Worm (Caenorhabditis elegans): ENCODE measurements around the gene F17E9.18.
A peak's percentile ranks its signal among the peaks of the same experiment; 100 is the strongest.

Gene F17E9.18

ce11 chrIV:8378280-8378679 is 31.3 kb upstream of the F17E9.18 start:
- TF ChIP-seq ref-1 (GFP tag; conservative IDR thresholded peaks at IDR 0.05): no peak
- no peak for TF ChIP-seq med-1 (GFP tag; optimal IDR thresholded peaks at IDR 0.05; ENCODE audit: insufficient read depth)
- no peak for TF ChIP-seq klf-2 (GFP tag; conservative IDR thresholded peaks at IDR 0.05)
- TF ChIP-seq ztf-29 (GFP tag; IDR thresholded peaks at IDR 0.05): no peak
- TF ChIP-seq tab-1 (GFP tag; IDR thresholded peaks at IDR 0.05): no peak
- TF ChIP-seq T22C8.4 (GFP tag; IDR thresholded peaks at IDR 0.05): no peak
- TF ChIP-seq flt-1 (GFP tag; IDR thresholded peaks at IDR 0.05): no peak
- TF ChIP-seq cog-1 (tag; optimal IDR thresholded peaks at IDR 0.05): no peak
- no peak for TF ChIP-seq ztf-23 (GFP tag; IDR thresholded peaks at IDR 0.05)

- TF ChIP-seq cog-1 (tag; optimal IDR thresholded peaks at IDR 0.05) (no peak), flt-1 (GFP tag; IDR thresholded peaks at IDR 0.05) (no peak), T22C8.4 (GFP tag; IDR thresholded peaks at IDR 0.05) (no peak), ztf-23 (GFP tag; IDR thresholded peaks at IDR 0.05) (no peak), ref-1 (GFP tag; conservative IDR thresholded peaks at IDR 0.05) (no peak), med-1 (GFP tag; optimal IDR thresholded peaks at IDR 0.05; ENCODE audit: insufficient read depth) (no peak), tab-1 (GFP tag; IDR thresholded peaks at IDR 0.05) (no peak), ztf-29 (GFP tag; IDR thresholded peaks at IDR 0.05) (no peak), klf-2 (GFP tag; conservative IDR thresholded peaks at IDR 0.05) (no peak)
These were observed 30.6 kb upstream of the F17E9.18 start, which contains the start of gene D2096.7 for ce11 chrIV:8377501-8377900. Gene D2096.7 (minus strand): TSS chrIV:8377630.

ce11 chrIV:8376923-8377322 is 30.0 kb upstream of the F17E9.18 start:
- TF ChIP-seq flt-1 (GFP tag; IDR thresholded peaks at IDR 0.05) (no peak), med-1 (GFP tag; optimal IDR thresholded peaks at IDR 0.05; ENCODE audit: insufficient read depth) (no peak), ztf-23 (GFP tag; IDR thresholded peaks at IDR 0.05) (no peak), cog-1 (tag; optimal IDR thresholded peaks at IDR 0.05) (no peak), tab-1 (GFP tag; IDR thresholded peaks at IDR 0.05) (no peak)

ce11 chrIV:8375381-8375780 is 28.4 kb upstream of the F17E9.18 start:
- peak; percentile 57 for TF ChIP-seq med-1 (GFP tag; optimal IDR thresholded peaks at IDR 0.05; ENCODE audit: insufficient read depth)
- TF ChIP-seq ref-1 (GFP tag; conservative IDR thresholded peaks at IDR 0.05): peak; percentile 78
- peak; percentile 96 for TF ChIP-seq flt-1 (GFP tag; IDR thresholded peaks at IDR 0.05)
- TF ChIP-seq cog-1 (tag; optimal IDR thresholded peaks at IDR 0.05): peak; percentile 89
- peak; percentile 95 for TF ChIP-seq tab-1 (GFP tag; IDR thresholded peaks at IDR 0.05)
- TF ChIP-seq T22C8.4 (GFP tag; IDR thresholded peaks at IDR 0.05): peak; percentile 83
- TF ChIP-seq klf-2 (GFP tag; conservative IDR thresholded peaks at IDR 0.05): 0 out of 2 replicates have a peak, but pooled peaks have one; percentile 53
- TF ChIP-seq ztf-29 (GFP tag; IDR thresholded peaks at IDR 0.05): peak; percentile 81; the same call in 1 of the 2 replicates
- peak; percentile 93 for TF ChIP-seq ztf-23 (GFP tag; IDR thresholded peaks at IDR 0.05)

ce11 chrIV:8369135-8369534 is 22.2 kb upstream of the F17E9.18 start, which contains the start of gene D2096.6:
Gene D2096.6 (minus strand): TSS chrIV:8369235.
- TF ChIP-seq ref-1 (GFP tag; conservative IDR thresholded peaks at IDR 0.05) (no peak), cog-1 (tag; optimal IDR thresholded peaks at IDR 0.05) (no peak), ztf-23 (GFP tag; IDR thresholded peaks at IDR 0.05) (no peak), T22C8.4 (GFP tag; IDR thresholded peaks at IDR 0.05) (no peak), klf-2 (GFP tag; conservative IDR thresholded peaks at IDR 0.05) (no peak), med-1 (GFP tag; optimal IDR thresholded peaks at IDR 0.05; ENCODE audit: insufficient read depth) (no peak)

ce11 chrIV:8367887-8368286 is 20.9 kb upstream of the F17E9.18 start:
- no peak for TF ChIP-seq ref-1 (GFP tag; conservative IDR thresholded peaks at IDR 0.05)
- no peak for TF ChIP-seq ztf-29 (GFP tag; IDR thresholded peaks at IDR 0.05)
- no peak for TF ChIP-seq tab-1 (GFP tag; IDR thresholded peaks at IDR 0.05)
- no peak for TF ChIP-seq klf-2 (GFP tag; conservative IDR thresholded peaks at IDR 0.05)
- no peak for TF ChIP-seq cog-1 (tag; optimal IDR thresholded peaks at IDR 0.05)
- no peak for TF ChIP-seq T22C8.4 (GFP tag; IDR thresholded peaks at IDR 0.05)
- no peak for TF ChIP-seq ztf-23 (GFP tag; IDR thresholded peaks at IDR 0.05)
- no peak for TF ChIP-seq flt-1 (GFP tag; IDR thresholded peaks at IDR 0.05)
- TF ChIP-seq med-1 (GFP tag; optimal IDR thresholded peaks at IDR 0.05; ENCODE audit: insufficient read depth): no peak

- TF ChIP-seq T22C8.4 (GFP tag; IDR thresholded peaks at IDR 0.05): no peak
- no peak for TF ChIP-seq med-1 (GFP tag; optimal IDR thresholded peaks at IDR 0.05; ENCODE audit: insufficient read depth)
- TF ChIP-seq ztf-23 (GFP tag; IDR thresholded peaks at IDR 0.05): no peak
- TF ChIP-seq cog-1 (tag; optimal IDR thresholded peaks at IDR 0.05): no peak
- no peak for TF ChIP-seq tab-1 (GFP tag; IDR thresholded peaks at IDR 0.05)
- no peak for TF ChIP-seq ztf-29 (GFP tag; IDR thresholded peaks at IDR 0.05)
- no peak for TF ChIP-seq klf-2 (GFP tag; conservative IDR thresholded peaks at IDR 0.05)
- TF ChIP-seq flt-1 (GFP tag; IDR thresholded peaks at IDR 0.05): no peak
- TF ChIP-seq ref-1 (GFP tag; conservative IDR thresholded peaks at IDR 0.05): no peak
These were observed 19.3 kb upstream of the F17E9.18 start, which contains the start of gene aagr-1 for ce11 chrIV:8366295-8366694. Gene aagr-1 (plus strand): TSS chrIV:8366521.

ce11 chrIV:8363163-8363562 is 16.2 kb upstream of the F17E9.18 start, which contains the start of gene D2096.12:
Gene D2096.12 (plus strand): TSS chrIV:8363463.
- TF ChIP-seq T22C8.4 (GFP tag; IDR thresholded peaks at IDR 0.05): no peak
- TF ChIP-seq klf-2 (GFP tag; conservative IDR thresholded peaks at IDR 0.05): no peak
- no peak for TF ChIP-seq ztf-29 (GFP tag; IDR thresholded peaks at IDR 0.05)
- TF ChIP-seq ztf-23 (GFP tag; IDR thresholded peaks at IDR 0.05): no peak

ce11 chrIV:8360817-8361216 is 13.9 kb upstream of the F17E9.18 start, which contains the start of gene sqv-1:
Gene sqv-1 (plus strand): TSS chrIV:8361117.
- TF ChIP-seq ztf-29 (GFP tag; IDR thresholded peaks at IDR 0.05) (no peak), klf-2 (GFP tag; conservative IDR thresholded peaks at IDR 0.05) (no peak), tab-1 (GFP tag; IDR thresholded peaks at IDR 0.05) (no peak), flt-1 (GFP tag; IDR thresholded peaks at IDR 0.05) (no peak), cog-1 (tag; optimal IDR thresholded peaks at IDR 0.05) (no peak), ref-1 (GFP tag; conservative IDR thresholded peaks at IDR 0.05) (no peak), ztf-23 (GFP tag; IDR thresholded peaks at IDR 0.05) (no peak), med-1 (GFP tag; optimal IDR thresholded peaks at IDR 0.05; ENCODE audit: insufficient read depth) (no peak), T22C8.4 (GFP tag; IDR thresholded peaks at IDR 0.05) (no peak)
